Worm (Caenorhabditis elegans): ENCODE data around the gene dpy-3.
A peak's percentile ranks its signal among the peaks of the same experiment; 100 is the strongest.

Gene dpy-3

DNA sequence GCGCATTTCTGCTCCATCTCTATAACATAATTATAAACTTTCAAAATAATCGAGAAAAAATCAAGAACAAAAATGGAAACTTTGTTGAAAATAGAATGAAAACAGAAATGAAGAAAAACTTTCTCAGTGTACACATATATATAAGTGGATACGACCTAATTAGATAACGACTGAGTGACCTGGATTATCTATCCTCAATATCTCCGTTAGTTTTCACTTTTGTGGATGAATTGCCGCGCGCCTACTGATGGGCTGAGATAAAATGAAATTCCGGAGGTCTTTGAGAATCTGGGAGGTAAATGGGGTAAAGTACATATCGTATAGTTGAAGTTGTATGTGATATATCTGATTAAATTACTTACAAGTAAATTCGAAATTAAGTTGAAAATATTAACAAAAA lies at the start of gene dpy-3:
Gene dpy-3 (minus strand): TSS at position 19 of the 400 bp plus-strand sequence.
- TF ChIP-seq ztf-23 (GFP tag; IDR thresholded peaks at IDR 0.05) = no peak
- TF ChIP-seq cog-1 (tag; optimal IDR thresholded peaks at IDR 0.05) = no peak
- TF ChIP-seq klf-2 (GFP tag; conservative IDR thresholded peaks at IDR 0.05) = no peak
- TF ChIP-seq flt-1 (GFP tag; IDR thresholded peaks at IDR 0.05) = no peak
- no peak for TF ChIP-seq med-1 (GFP tag; optimal IDR thresholded peaks at IDR 0.05; ENCODE audit: insufficient read depth)
- no peak for TF ChIP-seq tab-1 (GFP tag; IDR thresholded peaks at IDR 0.05)
- TF ChIP-seq ztf-29 (GFP tag; IDR thresholded peaks at IDR 0.05) = no peak
- TF ChIP-seq T22C8.4 (GFP tag; IDR thresholded peaks at IDR 0.05) = no peak
- no peak for TF ChIP-seq ref-1 (GFP tag; conservative IDR thresholded peaks at IDR 0.05)

ce11 chrX:2191925-2192554 lies 46.6 kb upstream of the dpy-3 start, which contains the start of gene gap-1:
gap-1 (plus strand) TSS chrX:2192504.
- no peak for TF ChIP-seq ztf-23 (GFP tag; IDR thresholded peaks at IDR 0.05)
- TF ChIP-seq ref-1 (GFP tag; conservative IDR thresholded peaks at IDR 0.05) = no peak
- no peak for TF ChIP-seq tab-1 (GFP tag; IDR thresholded peaks at IDR 0.05)
- TF ChIP-seq flt-1 (GFP tag; IDR thresholded peaks at IDR 0.05) = no peak
- TF ChIP-seq ztf-29 (GFP tag; IDR thresholded peaks at IDR 0.05) = no peak
- no peak for TF ChIP-seq cog-1 (tag; optimal IDR thresholded peaks at IDR 0.05)
- TF ChIP-seq T22C8.4 (GFP tag; IDR thresholded peaks at IDR 0.05) = no peak
- TF ChIP-seq klf-2 (GFP tag; conservative IDR thresholded peaks at IDR 0.05) = no peak
- TF ChIP-seq med-1 (GFP tag; optimal IDR thresholded peaks at IDR 0.05; ENCODE audit: insufficient read depth) = no peak

DNA sequence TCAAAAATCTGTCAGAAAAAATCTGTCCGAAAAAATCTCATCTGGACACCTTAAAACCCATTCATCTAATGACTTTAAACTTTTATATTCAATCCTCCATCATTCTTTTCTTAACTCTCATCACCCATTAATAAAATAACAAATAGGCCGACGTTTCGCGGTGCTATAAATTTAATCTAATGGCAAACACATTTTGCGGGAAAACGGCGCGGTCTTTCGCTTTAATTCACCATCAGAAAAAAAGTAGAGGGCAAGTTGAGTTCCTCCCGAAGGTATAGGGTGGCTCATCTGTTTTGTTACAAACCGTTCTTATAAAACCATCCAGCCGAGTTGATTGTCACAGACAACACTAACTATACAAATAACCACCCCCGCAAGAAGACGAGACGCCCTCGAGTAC lies 45.3 kb upstream of the dpy-3 start:
- TF ChIP-seq ztf-23 (GFP tag; IDR thresholded peaks at IDR 0.05) = no peak
- no peak for TF ChIP-seq cog-1 (tag; optimal IDR thresholded peaks at IDR 0.05)
- TF ChIP-seq ztf-29 (GFP tag; IDR thresholded peaks at IDR 0.05) = no peak
- TF ChIP-seq klf-2 (GFP tag; conservative IDR thresholded peaks at IDR 0.05) = no peak
- TF ChIP-seq tab-1 (GFP tag; IDR thresholded peaks at IDR 0.05) = no peak

ce11 chrX:2188885-2189284 lies 43.4 kb upstream of the dpy-3 start:
- TF ChIP-seq med-1 (GFP tag; optimal IDR thresholded peaks at IDR 0.05; ENCODE audit: insufficient read depth) (no peak), cog-1 (tag; optimal IDR thresholded peaks at IDR 0.05) (no peak), flt-1 (GFP tag; IDR thresholded peaks at IDR 0.05) (no peak), T22C8.4 (GFP tag; IDR thresholded peaks at IDR 0.05) (no peak), ztf-29 (GFP tag; IDR thresholded peaks at IDR 0.05) (no peak), ztf-23 (GFP tag; IDR thresholded peaks at IDR 0.05) (no peak), tab-1 (GFP tag; IDR thresholded peaks at IDR 0.05) (no peak), ref-1 (GFP tag; conservative IDR thresholded peaks at IDR 0.05) (no peak)

- TF ChIP-seq cog-1 (tag; optimal IDR thresholded peaks at IDR 0.05) (no peak), T22C8.4 (GFP tag; IDR thresholded peaks at IDR 0.05) (no peak), klf-2 (GFP tag; conservative IDR thresholded peaks at IDR 0.05) (no peak), ztf-23 (GFP tag; IDR thresholded peaks at IDR 0.05) (no peak), flt-1 (GFP tag; IDR thresholded peaks at IDR 0.05) (no peak), ref-1 (GFP tag; conservative IDR thresholded peaks at IDR 0.05) (no peak), tab-1 (GFP tag; IDR thresholded peaks at IDR 0.05) (no peak), ztf-29 (GFP tag; IDR thresholded peaks at IDR 0.05) (no peak), med-1 (GFP tag; optimal IDR thresholded peaks at IDR 0.05; ENCODE audit: insufficient read depth) (no peak)
Observed at ce11 chrX:2180588-2180987, 35.1 kb upstream of the dpy-3 start, which contains the start of gene F48B9.1. F48B9.1 (plus strand) TSS chrX:2180888.

DNA sequence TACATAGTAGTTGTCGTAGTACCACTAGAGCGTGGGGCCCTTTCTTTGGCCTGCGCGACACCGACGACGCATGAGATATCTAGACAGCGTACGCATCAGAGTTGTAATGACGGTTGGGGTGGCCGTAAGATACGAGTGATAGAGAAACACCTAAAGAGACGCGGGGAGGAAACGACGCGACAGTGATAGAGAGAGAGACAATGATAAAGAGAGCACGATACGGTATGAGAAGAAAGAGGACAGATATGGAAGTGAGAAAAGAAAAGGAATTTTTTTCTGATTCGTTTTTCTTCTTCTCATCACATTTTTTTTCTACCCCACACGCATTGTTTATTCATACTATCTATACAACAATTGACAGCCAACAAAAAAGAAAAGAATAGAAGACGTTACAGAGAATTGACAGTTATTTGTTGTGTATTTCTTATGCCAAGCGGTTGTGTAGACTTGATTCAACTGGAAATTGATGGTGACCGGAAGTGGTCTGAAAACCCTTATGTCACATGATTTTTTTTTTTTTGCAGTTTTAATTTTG lies 33.0 kb upstream of the dpy-3 start:
- no peak for TF ChIP-seq med-1 (GFP tag; optimal IDR thresholded peaks at IDR 0.05; ENCODE audit: insufficient read depth)

- no peak for TF ChIP-seq flt-1 (GFP tag; IDR thresholded peaks at IDR 0.05)
- TF ChIP-seq med-1 (GFP tag; optimal IDR thresholded peaks at IDR 0.05; ENCODE audit: insufficient read depth) = no peak
- TF ChIP-seq klf-2 (GFP tag; conservative IDR thresholded peaks at IDR 0.05) = no peak
- TF ChIP-seq ztf-23 (GFP tag; IDR thresholded peaks at IDR 0.05) = no peak
- no peak for TF ChIP-seq tab-1 (GFP tag; IDR thresholded peaks at IDR 0.05)
- no peak for TF ChIP-seq ref-1 (GFP tag; conservative IDR thresholded peaks at IDR 0.05)
- no peak for TF ChIP-seq T22C8.4 (GFP tag; IDR thresholded peaks at IDR 0.05)
- no peak for TF ChIP-seq cog-1 (tag; optimal IDR thresholded peaks at IDR 0.05)
- TF ChIP-seq ztf-29 (GFP tag; IDR thresholded peaks at IDR 0.05) = no peak
Observed at ce11 chrX:2177731-2178326, 32.4 kb upstream of the dpy-3 start.

ce11 chrX:2176361-2176880 lies 31.0 kb upstream of the dpy-3 start, which contains the start of gene F48B9.8:
F48B9.8 (minus strand) TSS chrX:2176411.
- TF ChIP-seq T22C8.4 (GFP tag; IDR thresholded peaks at IDR 0.05) (peak; percentile 32; the same call in 1 of the 2 replicates), ref-1 (GFP tag; conservative IDR thresholded peaks at IDR 0.05) (no peak)

DNA sequence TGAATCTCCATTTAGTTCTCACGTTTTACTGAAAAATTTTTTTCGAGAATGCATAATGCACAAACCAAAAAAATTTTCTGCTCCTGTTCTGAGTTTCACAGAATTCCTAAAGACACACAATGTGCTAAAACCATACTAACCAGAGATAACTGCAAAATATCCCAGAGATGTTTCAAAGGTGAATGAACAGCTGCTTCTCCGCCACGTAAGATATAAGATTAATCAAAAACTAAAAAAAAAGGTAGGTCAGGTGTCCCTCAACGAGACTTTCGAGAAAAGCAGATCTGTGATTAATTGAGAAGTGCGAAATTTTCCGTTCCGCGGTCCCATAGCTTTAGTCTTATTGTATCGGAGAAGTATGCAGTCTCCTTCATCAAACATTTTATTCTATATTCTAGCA lies 19.3 kb upstream of the dpy-3 start, which contains the start of gene F48B9.3:
Gene F48B9.3 (plus strand): TSS at position 301 of the 400 bp plus-strand sequence.
- TF ChIP-seq klf-2 (GFP tag; conservative IDR thresholded peaks at IDR 0.05) (no peak), tab-1 (GFP tag; IDR thresholded peaks at IDR 0.05) (no peak), ref-1 (GFP tag; conservative IDR thresholded peaks at IDR 0.05) (no peak), med-1 (GFP tag; optimal IDR thresholded peaks at IDR 0.05; ENCODE audit: insufficient read depth) (no peak), cog-1 (tag; optimal IDR thresholded peaks at IDR 0.05) (no peak), flt-1 (GFP tag; IDR thresholded peaks at IDR 0.05) (no peak)

ce11 chrX:2163084-2163483 lies 17.6 kb upstream of the dpy-3 start, which contains the start of gene pdf-2:
pdf-2 (plus strand) TSS chrX:2163384.
- no peak for TF ChIP-seq flt-1 (GFP tag; IDR thresholded peaks at IDR 0.05)
- TF ChIP-seq klf-2 (GFP tag; conservative IDR thresholded peaks at IDR 0.05) = no peak
- TF ChIP-seq ztf-29 (GFP tag; IDR thresholded peaks at IDR 0.05) = no peak
- no peak for TF ChIP-seq cog-1 (tag; optimal IDR thresholded peaks at IDR 0.05)
- no peak for TF ChIP-seq med-1 (GFP tag; optimal IDR thresholded peaks at IDR 0.05; ENCODE audit: insufficient read depth)
- TF ChIP-seq tab-1 (GFP tag; IDR thresholded peaks at IDR 0.05) = no peak
